Fruit fly (Drosophila melanogaster): Measurements from ENCODE around the gene HDAC1.

The HDAC1 gene

dm6 chr3L:4626434-4626833 is at the start of gene HDAC1:
Gene HDAC1, plus strand, starts transcription at chr3L:4626734.
- no peak for TF ChIP-seq CG17801 (GFP tag; optimal IDR thresholded peaks at IDR 0.05; ENCODE audit: partially characterized antibody)

DNA sequence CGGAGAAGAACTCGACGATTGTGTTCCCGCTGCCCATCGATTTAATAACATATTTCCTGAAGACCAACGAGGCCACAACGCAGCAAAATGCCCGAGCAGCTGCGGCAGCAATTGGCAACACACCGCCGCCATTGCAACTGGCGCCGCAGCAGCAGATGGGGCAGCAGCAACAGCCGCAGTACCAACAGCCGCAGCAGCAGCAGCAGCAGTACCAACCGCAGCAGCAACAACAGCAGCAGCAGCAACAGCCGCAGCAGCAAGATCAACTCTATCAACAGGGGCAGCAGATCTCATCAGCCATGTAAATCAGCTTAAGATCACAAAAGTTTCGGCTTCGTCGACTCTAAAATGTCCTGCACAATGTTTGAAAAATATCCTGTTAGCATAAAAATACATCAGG is 36.5 kb upstream of the HDAC1 start:
- no peak for TF ChIP-seq CG17801 (GFP tag; optimal IDR thresholded peaks at IDR 0.05; ENCODE audit: partially characterized antibody)

- no peak for TF ChIP-seq CG17801 (GFP tag; optimal IDR thresholded peaks at IDR 0.05; ENCODE audit: partially characterized antibody)
Observed at dm6 chr3L:4599747-4600146, 26.8 kb upstream of the HDAC1 start.

DNA sequence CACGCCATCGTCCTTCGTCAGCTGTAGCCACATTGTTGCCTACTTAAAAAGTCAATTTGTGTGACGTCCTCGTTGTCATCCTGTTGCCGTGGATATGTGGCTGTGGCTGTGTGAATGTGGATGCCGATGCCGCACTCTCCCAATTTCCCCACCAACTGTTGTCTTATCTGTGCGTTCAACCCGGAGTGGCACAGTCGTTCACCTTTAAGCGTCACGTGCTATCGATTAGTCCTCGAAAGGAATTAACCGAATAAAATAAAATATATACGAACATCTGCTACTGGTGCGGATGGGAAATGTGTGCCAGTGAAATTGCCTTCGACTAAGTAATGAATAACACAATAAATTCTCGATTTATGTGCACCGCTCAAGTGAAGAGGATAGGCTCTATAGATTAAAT is 24.2 kb upstream of the HDAC1 start:
- TF ChIP-seq CG17801 (GFP tag; optimal IDR thresholded peaks at IDR 0.05; ENCODE audit: partially characterized antibody), result no peak

- no peak for TF ChIP-seq CG17801 (GFP tag; optimal IDR thresholded peaks at IDR 0.05; ENCODE audit: partially characterized antibody)
Observed at dm6 chr3L:4603439-4603838, 23.1 kb upstream of the HDAC1 start.

dm6 chr3L:4606739-4607428 is 19.6 kb upstream of the HDAC1 start:
- TF ChIP-seq CG17801 (GFP tag; optimal IDR thresholded peaks at IDR 0.05; ENCODE audit: partially characterized antibody), result no peak

DNA sequence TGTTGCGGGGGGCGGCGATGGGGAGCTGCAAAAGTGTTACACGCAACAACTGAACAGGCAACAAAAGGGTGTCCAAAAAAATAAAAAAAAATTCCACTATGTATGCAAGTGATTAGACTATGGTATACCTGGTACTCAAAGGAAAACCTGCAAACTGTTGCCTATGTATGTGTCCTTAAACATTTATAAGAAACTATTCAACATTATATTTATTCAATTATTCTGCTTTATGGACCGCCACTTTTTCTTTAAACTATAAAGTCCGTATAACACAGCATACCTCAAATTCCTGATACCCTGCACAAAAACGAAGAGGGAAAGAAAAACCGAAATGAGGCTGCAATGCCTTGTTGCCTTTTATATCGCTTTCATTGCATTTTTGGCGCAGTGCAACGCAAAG is 18.9 kb upstream of the HDAC1 start:
- TF ChIP-seq CG17801 (GFP tag; optimal IDR thresholded peaks at IDR 0.05; ENCODE audit: partially characterized antibody), result no peak

DNA sequence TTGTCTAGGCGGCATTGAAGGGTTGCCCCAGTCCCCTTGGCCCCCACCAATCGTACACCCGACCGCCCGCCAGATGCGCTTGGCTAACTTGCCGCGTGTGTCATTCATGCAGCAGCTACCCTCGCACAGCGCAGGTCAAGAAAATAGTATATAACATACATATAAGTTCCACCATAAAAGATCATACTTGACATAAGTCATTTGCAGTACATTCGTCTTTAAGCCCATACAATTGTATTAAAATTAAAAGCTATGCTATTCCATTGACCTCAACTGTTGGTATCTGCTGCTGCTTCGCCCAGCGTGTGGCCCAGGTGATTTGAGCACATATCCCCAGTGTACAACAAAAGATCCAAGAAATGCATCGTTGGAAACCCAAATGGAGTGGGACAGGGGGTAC is 15.2 kb upstream of the HDAC1 start:
- no peak for TF ChIP-seq CG17801 (GFP tag; optimal IDR thresholded peaks at IDR 0.05; ENCODE audit: partially characterized antibody)

- TF ChIP-seq CG17801 (GFP tag; optimal IDR thresholded peaks at IDR 0.05; ENCODE audit: partially characterized antibody), result peak; percentile 73
Observed at dm6 chr3L:4613083-4613482, 13.5 kb upstream of the HDAC1 start.

DNA sequence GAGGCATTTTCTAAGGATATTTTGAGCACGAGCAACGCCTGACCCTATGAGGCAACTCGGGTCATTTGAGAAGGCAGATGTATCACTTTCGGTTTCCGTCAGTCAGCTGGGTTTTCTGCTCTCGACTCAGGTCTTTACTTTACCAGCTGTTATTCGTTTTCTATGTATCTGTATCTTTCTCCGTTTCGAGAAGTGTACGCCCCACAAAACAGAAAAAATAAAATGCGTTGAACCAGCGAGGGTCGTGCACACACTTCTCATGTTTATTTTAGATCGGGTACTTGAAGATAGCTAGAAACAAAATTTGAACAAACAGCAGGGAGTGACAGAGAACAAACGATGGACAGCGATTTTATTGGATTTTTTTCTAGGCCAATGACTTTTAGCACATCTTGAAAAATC is 12.7 kb upstream of the HDAC1 start:
- TF ChIP-seq CG17801 (GFP tag; optimal IDR thresholded peaks at IDR 0.05; ENCODE audit: partially characterized antibody), result no peak

- no peak for TF ChIP-seq CG17801 (GFP tag; optimal IDR thresholded peaks at IDR 0.05; ENCODE audit: partially characterized antibody)
Observed at dm6 chr3L:4615064-4615463, 11.5 kb upstream of the HDAC1 start.

DNA sequence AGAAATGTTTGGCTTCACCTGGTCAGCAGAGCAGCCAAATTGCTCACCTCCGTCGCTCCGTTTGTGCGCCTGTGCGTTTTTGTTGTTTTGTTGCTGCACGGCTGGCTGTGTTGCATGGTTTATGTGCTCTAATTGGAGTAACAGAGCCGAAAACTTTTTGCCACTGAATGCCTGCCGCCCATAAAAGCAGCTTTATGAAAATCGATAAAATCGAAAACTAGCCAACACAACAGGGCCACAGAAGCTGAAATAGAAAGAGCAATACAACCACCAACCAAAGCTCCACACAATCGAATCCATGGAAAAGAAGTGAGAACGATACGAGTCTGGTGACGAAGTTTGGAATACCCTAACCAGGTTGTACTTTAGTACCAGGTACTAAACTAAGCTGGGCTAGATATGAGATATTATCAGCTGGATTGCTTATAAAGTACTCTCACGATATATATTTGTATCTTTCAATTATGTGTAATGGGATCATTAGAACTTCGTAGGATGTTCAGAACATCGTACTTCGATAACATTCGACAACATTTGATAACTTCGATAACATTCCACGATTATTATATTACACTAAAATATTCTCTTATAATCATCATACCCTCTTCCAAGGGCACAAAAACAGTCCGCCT is 7.6 kb upstream of the HDAC1 start:
- no peak for TF ChIP-seq CG17801 (GFP tag; optimal IDR thresholded peaks at IDR 0.05; ENCODE audit: partially characterized antibody)

dm6 chr3L:4619497-4620211 is 6.9 kb upstream of the HDAC1 start:
- TF ChIP-seq CG17801 (GFP tag; optimal IDR thresholded peaks at IDR 0.05; ENCODE audit: partially characterized antibody), result no peak

DNA sequence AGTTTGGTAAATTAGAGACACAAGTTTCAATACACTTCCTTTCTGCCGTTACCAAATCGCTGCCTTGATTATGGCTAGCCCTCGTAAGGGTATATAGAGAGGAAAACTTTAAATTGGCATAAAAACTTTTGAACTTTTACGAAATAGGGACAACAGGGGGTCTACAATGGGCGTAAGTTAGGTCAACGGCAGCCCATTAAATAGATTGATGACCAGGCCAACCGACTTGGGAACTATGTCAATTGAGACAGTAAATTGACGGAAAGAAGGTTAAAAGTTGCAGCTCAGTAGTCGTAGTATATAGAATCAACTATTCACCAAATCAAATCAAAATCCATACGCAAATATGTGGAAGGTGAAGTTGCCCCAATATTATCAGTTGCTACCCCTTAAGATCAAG is 5.6 kb upstream of the HDAC1 start, which contains the start of gene CG32246:
Gene CG32246, plus strand, starts transcription at position 301 of the 400 bp plus-strand sequence.
- no peak for TF ChIP-seq CG17801 (GFP tag; optimal IDR thresholded peaks at IDR 0.05; ENCODE audit: partially characterized antibody)

- TF ChIP-seq CG17801 (GFP tag; optimal IDR thresholded peaks at IDR 0.05; ENCODE audit: partially characterized antibody), result no peak
Observed at dm6 chr3L:4623035-4623580, 3.4 kb upstream of the HDAC1 start.

dm6 chr3L:4623870-4624269 is 2.7 kb upstream of the HDAC1 start:
- peak; percentile 58 for TF ChIP-seq CG17801 (GFP tag; optimal IDR thresholded peaks at IDR 0.05; ENCODE audit: partially characterized antibody)

Data from ovary, adult (tissue).